Fruit fly (Drosophila melanogaster) whole organism, embryonic: ENCODE results near the gene CG6225.

ENCODE experiments used
- ATbp ChIP-seq: fragments of 200-800 bp; sonication (Bioruptor generic); optimal IDR thresholded peaks from 2 replicates; lab custom pipeline; 2017; ENCODE audit warnings: missing biosample characterization, mild to moderate bottlenecking, missing genetic modification characterization, missing genetic modification reagents
- CG11093 ChIP-seq: fragments of 200-800 bp; sonication (Bioruptor generic); IDR thresholded peaks from 3 replicates; pipeline ENCODE4 v1.3.6; 2022; ENCODE audit warnings: missing biosample characterization, missing genetic modification characterization
- CG11504 ChIP-seq: fragments of 200-800 bp; sonication (Bioruptor generic); optimal IDR thresholded peaks from 3 replicates; lab custom pipeline; 2019; ENCODE audit warnings: missing biosample characterization, mild to moderate bottlenecking, missing genetic modification characterization, moderate library complexity
- CG11723 ChIP-seq: fragments of 200-800 bp; sonication (Bioruptor generic); optimal IDR thresholded peaks from 2 replicates; lab custom pipeline; 2017; ENCODE audit warnings: missing biosample characterization, mild to moderate bottlenecking, missing genetic modification characterization
- CG13624 ChIP-seq: fragments of 200-800 bp; sonication (Bioruptor generic); optimal IDR thresholded peaks from 2 replicates; lab custom pipeline; 2016; ENCODE audit warnings: missing biosample characterization, missing genetic modification characterization
- CG14860 ChIP-seq: fragments of 200-800 bp; sonication (Bioruptor generic); IDR thresholded peaks from 3 replicates; pipeline ENCODE4 v1.3.6; 2022; ENCODE audit warnings: missing biosample characterization, missing genetic modification characterization; ENCODE audit not compliant: partially characterized antibody
- CG16815 ChIP-seq: fragments of 200-800 bp; sonication (Bioruptor generic); optimal IDR thresholded peaks from 3 replicates; lab custom pipeline; 2017; ENCODE audit warnings: missing biosample characterization, mild to moderate bottlenecking, missing genetic modification characterization
- CG2199 ChIP-seq: fragments of 200-800 bp; sonication (Bioruptor generic); IDR thresholded peaks from 3 replicates; pipeline ENCODE4 v1.3.6; 2022; ENCODE audit warnings: missing biosample characterization, missing genetic modification characterization
- CG2712 ChIP-seq: fragments of 200-800 bp; optimal IDR thresholded peaks from 3 replicates; lab custom pipeline; 2019; ENCODE audit warnings: missing biosample characterization, mild to moderate bottlenecking, missing genetic modification characterization, moderate library complexity
- CG3726 ChIP-seq: fragments of 200-800 bp; sonication (Bioruptor generic); IDR thresholded peaks from 3 replicates; pipeline ENCODE4, ENCODE4 v1.3.6; 2022; ENCODE audit warnings: missing biosample characterization, missing genetic modification characterization
- CG5180 ChIP-seq: fragments of 200-800 bp; sonication (Bioruptor generic); optimal IDR thresholded peaks from 3 replicates; lab custom pipeline; 2017; ENCODE audit warnings: missing biosample characterization, missing genetic modification characterization, mild to moderate bottlenecking, moderate library complexity, missing genetic modification reagents
- CG7556 ChIP-seq: fragments of 200-800 bp; sonication (Bioruptor generic); optimal IDR thresholded peaks from 2 replicates; lab custom pipeline; 2017; ENCODE audit warnings: missing biosample characterization, mild to moderate bottlenecking, missing genetic modification characterization
- CG8281 ChIP-seq: fragments of 200-800 bp; sonication (Bioruptor generic); optimal IDR thresholded peaks from 2 replicates; lab custom pipeline; 2018; ENCODE audit warnings: missing biosample characterization, mild to moderate bottlenecking, missing genetic modification characterization, moderate library complexity
- CG8924 ChIP-seq: fragments of 200-800 bp; optimal IDR thresholded peaks from 3 replicates; lab custom pipeline; 2019; ENCODE audit warnings: missing biosample characterization, mild to moderate bottlenecking, missing genetic modification characterization, moderate library complexity
- CG9215 ChIP-seq: fragments of 200-800 bp; sonication (Bioruptor generic); IDR thresholded peaks from 2 replicates; pipeline ENCODE4 v1.3.6; 2022; ENCODE audit warnings: missing biosample characterization, missing genetic modification characterization
- CG9727 ChIP-seq: fragments of 200-800 bp; sonication (Bioruptor generic); optimal IDR thresholded peaks from 3 replicates; lab custom pipeline; 2017; ENCODE audit warnings: missing biosample characterization, mild to moderate bottlenecking, missing genetic modification characterization
- CoRest ChIP-seq: fragments of 200-800 bp; sonication (Bioruptor generic); optimal IDR thresholded peaks from 3 replicates; lab custom pipeline; 2018; ENCODE audit warnings: missing biosample characterization, mild to moderate bottlenecking, missing genetic modification characterization, moderate library complexity
- Deaf1 ChIP-seq: fragments of 200-800 bp; optimal IDR thresholded peaks from 3 replicates; lab custom pipeline; 2019; ENCODE audit warnings: missing biosample characterization, mild to moderate bottlenecking, missing genetic modification characterization, moderate library complexity
- Doc2 ChIP-seq: fragments of 200-800 bp; sonication (Bioruptor generic); IDR thresholded peaks from 2 replicates; pipeline ENCODE4 v1.3.6; 2022; ENCODE audit warnings: missing biosample characterization, missing genetic modification characterization
- Dp ChIP-seq: fragments of 200-800 bp; sonication (Bioruptor generic); optimal IDR thresholded peaks from 2 replicates; lab custom pipeline; 2018; ENCODE audit warnings: missing biosample characterization, mild to moderate bottlenecking, missing genetic modification characterization, moderate library complexity
- Jarid2 ChIP-seq: fragments of 200-800 bp; sonication (Bioruptor generic); optimal IDR thresholded peaks from 3 replicates; lab custom pipeline; 2017; ENCODE audit warnings: mild to moderate bottlenecking, missing biosample characterization, missing genetic modification reagents, missing genetic modification characterization
- MTF-1 ChIP-seq: fragments of 200-800 bp; sonication (Bioruptor generic); optimal IDR thresholded peaks from 2 replicates; lab custom pipeline; 2018; ENCODE audit warnings: missing biosample characterization, mild to moderate bottlenecking, missing genetic modification characterization, borderline replicate concordance
- Med ChIP-seq: fragments of 200-800 bp; sonication (Bioruptor generic); peaks from one replicate; lab custom pipeline; 2016; ENCODE audit warnings: missing biosample characterization, missing genetic modification characterization, mild to moderate bottlenecking, inconsistent platforms, moderate library complexity
- Opbp ChIP-seq: fragments of 200-800 bp; sonication (Bioruptor generic); IDR thresholded peaks from 3 replicates; pipeline ENCODE4 v1.3.6; 2022; ENCODE audit warnings: missing biosample characterization, missing genetic modification characterization; ENCODE audit not compliant: partially characterized antibody
- Side ChIP-seq: fragments of 200-800 bp; sonication (Bioruptor generic); optimal IDR thresholded peaks from 2 replicates; lab custom pipeline; 2016; ENCODE audit warnings: missing biosample characterization, missing genetic modification characterization
- Trl ChIP-seq, 3 experiments: fragments of >200 bp in 2 of 3; fragments of 200-800 bp in 1 of 3; sonication (Bioruptor generic) in 1 of 3; optimal IDR thresholded peaks; 2 replicates in 1 of 3; 3 replicates in 2 of 3; lab custom pipeline; 2016 to 2017; ENCODE audit warnings: missing biosample characterization in 1 of 3, missing genetic modification characterization in 1 of 3
- ac ChIP-seq: fragments of 200-800 bp; sonication (Bioruptor generic); optimal IDR thresholded peaks from 3 replicates; lab custom pipeline; 2017; ENCODE audit warnings: missing biosample characterization, mild to moderate bottlenecking, missing genetic modification characterization
- ara ChIP-seq: fragments of 200-800 bp; sonication (Bioruptor generic); IDR thresholded peaks from 2 replicates; pipeline ENCODE4 v1.3.6; 2022; ENCODE audit warnings: missing biosample characterization, missing genetic modification characterization
- crp ChIP-seq, 2 experiments: fragments of 200-800 bp; sonication (Bioruptor generic); optimal IDR thresholded peaks; 2 replicates in 1 of 2; 3 replicates in 1 of 2; lab custom pipeline; 2017; ENCODE audit warnings: missing biosample characterization in 2 of 2, missing genetic modification characterization in 2 of 2, mild to moderate bottlenecking in 1 of 2, moderate library complexity in 1 of 2
- da ChIP-seq: fragments of 200-800 bp; sonication (Bioruptor generic); optimal IDR thresholded peaks from 2 replicates; lab custom pipeline; 2016; ENCODE audit warnings: missing biosample characterization, missing genetic modification characterization
- dm ChIP-seq: fragments of 200-800 bp; sonication (Bioruptor generic); optimal IDR thresholded peaks from 3 replicates; lab custom pipeline; 2016; ENCODE audit warnings: missing biosample characterization, missing genetic modification characterization
- emc ChIP-seq: fragments of 200-800 bp; sonication (Bioruptor generic); optimal IDR thresholded peaks from 2 replicates; lab custom pipeline; 2016; ENCODE audit warnings: missing biosample characterization, missing genetic modification characterization
- insv ChIP-seq, 2 experiments: fragments of 200-800 bp; sonication (Bioruptor generic); optimal IDR thresholded peaks; 3 replicates each; lab custom pipeline; 2016 to 2018; ENCODE audit warnings: missing biosample characterization in 2 of 2, missing genetic modification characterization in 2 of 2
- nerfin-2 ChIP-seq: fragments of 200-800 bp; sonication (Bioruptor generic); IDR thresholded peaks from 2 replicates; pipeline ENCODE4 v1.3.6; 2022; ENCODE audit warnings: missing biosample characterization, missing genetic modification characterization; ENCODE audit not compliant: partially characterized antibody
- nom ChIP-seq: fragments of 200-800 bp; sonication (Bioruptor generic); optimal IDR thresholded peaks from 2 replicates; lab custom pipeline; 2017; ENCODE audit warnings: missing biosample characterization, missing genetic modification characterization, mild to moderate bottlenecking, moderate library complexity, missing genetic modification reagents
- odd ChIP-seq: fragments of 200-800 bp; sonication (Bioruptor generic); optimal IDR thresholded peaks from 2 replicates; lab custom pipeline; 2017; ENCODE audit warnings: missing biosample characterization, mild to moderate bottlenecking, missing genetic modification characterization
- pita ChIP-seq: fragments of 200-800 bp; sonication (Bioruptor generic); optimal IDR thresholded peaks from 2 replicates; lab custom pipeline; 2017; ENCODE audit warnings: missing biosample characterization, mild to moderate bottlenecking, missing genetic modification characterization
- run ChIP-seq: fragments of 200-800 bp; sonication (Bioruptor generic); optimal IDR thresholded peaks from 3 replicates; lab custom pipeline; 2018; ENCODE audit warnings: missing biosample characterization, mild to moderate bottlenecking, missing genetic modification characterization
- sd ChIP-seq: fragments of 200-800 bp; sonication (Bioruptor generic); optimal IDR thresholded peaks from 3 replicates; lab custom pipeline; 2018; ENCODE audit warnings: missing biosample characterization, mild to moderate bottlenecking, missing genetic modification characterization, moderate library complexity
- tll ChIP-seq, 2 experiments: fragments of 200-800 bp in 1 of 2; fragments of >200 bp in 1 of 2; sonication (Bioruptor generic) in 1 of 2; optimal IDR thresholded peaks; 2 replicates each; lab custom pipeline; 2017 to 2019; ENCODE audit warnings: missing biosample characterization in 2 of 2, missing genetic modification characterization in 2 of 2, mild to moderate bottlenecking in 1 of 2, moderate library complexity in 1 of 2
- zen ChIP-seq: fragments of 200-800 bp; sonication (Bioruptor generic); optimal IDR thresholded peaks from 3 replicates; lab custom pipeline; 2018; ENCODE audit warnings: missing biosample characterization, mild to moderate bottlenecking, missing genetic modification characterization, moderate library complexity
- zfh1 ChIP-seq: fragments of 200-800 bp; sonication (Bioruptor generic); IDR thresholded peaks from 3 replicates; pipeline ENCODE4 v1.3.6; 2022; ENCODE audit warnings: missing biosample characterization, missing genetic modification characterization

Gene CG6225

dm6 chr3R:12647954-12648353 lies 6.4 kb upstream of the CG6225 start, which contains the start of gene Dtg (continued):
- TF ChIP-seq Jarid2 = peak; percentile 72
- peak; percentile 7 for TF ChIP-seq CG2712 (tag; lab: Kevin White, UChicago)
- TF ChIP-seq CG11723 (GFP tag; lab: Kevin White, UChicago) = no peak
- TF ChIP-seq run (tag; lab: Kevin White, UChicago) = no peak
- TF ChIP-seq Med (GFP tag; lab: Kevin White, UChicago) = peak; percentile 77
- TF ChIP-seq CG5180 = peak; percentile 34
- TF ChIP-seq CG16815 (GFP tag; lab: Kevin White, UChicago) = no peak
- TF ChIP-seq CG7556 (GFP tag; lab: Kevin White, UChicago) = no peak
- peak; percentile 0 for TF ChIP-seq CG9727
- TF ChIP-seq ac (GFP tag; lab: Kevin White, UChicago) = peak; percentile 97
- peak; percentile 30 for TF ChIP-seq Deaf1 (tag; lab: Kevin White, UChicago)
- TF ChIP-seq CG8924 (tag; lab: Kevin White, UChicago) = peak; percentile 10
- TF ChIP-seq Opbp = 0 out of 3 replicates have a peak, but pooled peaks have one; percentile 24
- no peak for TF ChIP-seq ATbp (GFP tag; lab: Kevin White, UChicago)
- TF ChIP-seq CoRest (tag; lab: Kevin White, UChicago) = no peak
- no peak for TF ChIP-seq CG14860
- TF ChIP-seq pita (GFP tag; lab: Kevin White, UChicago) = no peak
- TF ChIP-seq MTF-1 = peak; percentile 31
- TF ChIP-seq da (GFP tag; lab: Kevin White, UChicago) = peak; percentile 19
- no peak for TF ChIP-seq nerfin-2
- TF ChIP-seq CG9215 = no peak
- TF ChIP-seq CG11093 (GFP tag; lab: Robert Waterston, UW) = no peak
- TF ChIP-seq zen = peak; percentile 46
- peak; percentile 52 for TF ChIP-seq sd (tag; lab: Kevin White, UChicago)
- peak; percentile 40; the same call in 1 of the 2 replicates for TF ChIP-seq ara (GFP tag; lab: Robert Waterston, UW)
- no peak for TF ChIP-seq zfh1
- TF ChIP-seq tll (GFP tag; optimal IDR thresholded peaks at IDR 0.05; lab: Kevin White, UChicago) = peak in 1 of 2 experiments; percentile 93
- 0 out of 3 replicates have a peak, but pooled peaks have one; percentile 41 for TF ChIP-seq CG2199 (GFP tag; lab: Robert Waterston, UW)
- TF ChIP-seq emc = no peak
- no peak for TF ChIP-seq CG3726
- peak; percentile 18 for TF ChIP-seq nom (GFP tag; lab: Kevin White, UChicago)
- TF ChIP-seq Trl (optimal IDR thresholded peaks at IDR 0.05; lab: Kevin White, UChicago) = peak in 1 of 2 experiments; percentile 2
- TF ChIP-seq Trl (GFP tag; optimal IDR thresholded peaks at IDR 0.05; lab: Kevin White, UChicago) = no peak
- peak; percentile 22 for TF ChIP-seq odd (GFP tag; lab: Kevin White, UChicago)
- TF ChIP-seq Side (GFP tag; lab: Kevin White, UChicago) = no peak
- peak; percentile 6 for TF ChIP-seq dm (GFP tag; lab: Kevin White, UChicago)
- peak in 1 of 2 experiments; percentile 14 for TF ChIP-seq crp (GFP tag; optimal IDR thresholded peaks at IDR 0.05; lab: Kevin White, UChicago)
- no peak for TF ChIP-seq CG13624
- TF ChIP-seq insv (GFP tag; optimal IDR thresholded peaks at IDR 0.05; lab: Kevin White, UChicago) = peak in 1 of 2 experiments; percentile 0
- peak; percentile 5 for TF ChIP-seq CG11504 (tag; lab: Kevin White, UChicago)
- no peak for TF ChIP-seq Dp (GFP tag; lab: Kevin White, UChicago)
- peak; percentile 37 for TF ChIP-seq CG8281 (tag; lab: Kevin White, UChicago)
- TF ChIP-seq Doc2 (GFP tag; lab: Robert Waterston, UW) = no peak
- TF ChIP-seq, all 482 proteins: peak for 37
